Fruit fly (Drosophila melanogaster) whole organism, embryonic: ENCODE data around the gene CG12640.

Experiments
- Atf-2 ChIP-seq: fragments of 200-800 bp; sonication (Bioruptor generic); optimal IDR thresholded peaks from 2 replicates; lab custom pipeline; 2016; ENCODE audit warnings: missing biosample characterization, missing genetic modification characterization
- Awh ChIP-seq: fragments of 200-800 bp; sonication (Bioruptor generic); IDR thresholded peaks from 2 replicates; pipeline ENCODE4, ENCODE4 v1.3.6; 2022; ENCODE audit warnings: missing biosample characterization, missing genetic modification characterization
- BEAF-32 ChIP-seq: fragments of 200-800 bp; sonication (Bioruptor generic); optimal IDR thresholded peaks from 3 replicates; lab custom pipeline; 2017; ENCODE audit warnings: missing biosample characterization, missing genetic modification characterization, mild to moderate bottlenecking, moderate library complexity, missing genetic modification reagents
- CG10209 ChIP-seq: fragments of 200-800 bp; sonication (Bioruptor generic); optimal IDR thresholded peaks from 3 replicates; lab custom pipeline; 2017; ENCODE audit warnings: missing biosample characterization, mild to moderate bottlenecking, missing genetic modification characterization, missing genetic modification reagents
- CG10267 ChIP-seq: fragments of 200-800 bp; sonication (Bioruptor generic); optimal IDR thresholded peaks from 2 replicates; lab custom pipeline; 2018; ENCODE audit warnings: missing biosample characterization, mild to moderate bottlenecking, missing genetic modification characterization, moderate library complexity
- CG11695 ChIP-seq: fragments of 200-800 bp; sonication (Bioruptor generic); IDR thresholded peaks from 3 replicates; pipeline ENCODE4 v1.3.6; 2022; ENCODE audit warnings: missing biosample characterization, missing genetic modification characterization
- CG13287 ChIP-seq: fragments of 200-800 bp; sonication (Bioruptor generic); IDR thresholded peaks from 2 replicates; pipeline ENCODE4 v1.3.6; 2022; ENCODE audit warnings: missing biosample characterization, missing genetic modification characterization; ENCODE audit not compliant: partially characterized antibody
- CG14710 ChIP-seq: fragments of 200-800 bp; sonication (Bioruptor generic); optimal IDR thresholded peaks from 3 replicates; lab custom pipeline; 2019; ENCODE audit warnings: missing biosample characterization, mild to moderate bottlenecking, missing genetic modification characterization, moderate library complexity
- CG14860 ChIP-seq: fragments of 200-800 bp; sonication (Bioruptor generic); IDR thresholded peaks from 3 replicates; pipeline ENCODE4 v1.3.6; 2022; ENCODE audit warnings: missing biosample characterization, missing genetic modification characterization; ENCODE audit not compliant: partially characterized antibody
- CG1647 ChIP-seq: fragments of 200-800 bp; sonication (Bioruptor generic); optimal IDR thresholded peaks from 3 replicates; lab custom pipeline; 2016; ENCODE audit warnings: missing biosample characterization, missing genetic modification characterization
- CG17568 ChIP-seq: fragments of 200-800 bp; sonication (Bioruptor generic); optimal IDR thresholded peaks from 2 replicates; lab custom pipeline; 2018; ENCODE audit warnings: missing biosample characterization, mild to moderate bottlenecking, missing genetic modification characterization, moderate library complexity
- CG18011 ChIP-seq: fragments of 200-800 bp; sonication (Bioruptor generic); optimal IDR thresholded peaks from 2 replicates; lab custom pipeline; 2017; ENCODE audit warnings: missing biosample characterization, missing genetic modification characterization, mild to moderate bottlenecking, moderate library complexity, missing genotype
- CG32767 ChIP-seq: fragments of 200-800 bp; sonication (Bioruptor generic); IDR thresholded peaks from 2 replicates; pipeline ENCODE4 v1.3.6; 2022; ENCODE audit warnings: missing biosample characterization, missing genetic modification characterization
- CG3281 ChIP-seq: fragments of 200-800 bp; sonication (Bioruptor generic); optimal IDR thresholded peaks from 3 replicates; lab custom pipeline; 2017; ENCODE audit warnings: missing biosample characterization, mild to moderate bottlenecking, missing genetic modification characterization
- CG34422 ChIP-seq: fragments of 200-800 bp; sonication (Bioruptor generic); IDR thresholded peaks from 3 replicates; pipeline ENCODE4 v1.3.6; 2022; ENCODE audit warnings: missing biosample characterization, missing genetic modification characterization
- CG3847 ChIP-seq: fragments of 200-800 bp; sonication (Bioruptor generic); IDR thresholded peaks from 2 replicates; pipeline ENCODE4 v1.3.6; 2022; ENCODE audit warnings: missing biosample characterization, missing genetic modification characterization
- CG5245 ChIP-seq: fragments of 200-800 bp; sonication (Bioruptor generic); optimal IDR thresholded peaks from 3 replicates; lab custom pipeline; 2016; ENCODE audit warnings: missing biosample characterization, missing genetic modification characterization
- CG8290 ChIP-seq, 3 experiments: fragments of 200-800 bp; sonication (Bioruptor generic); optimal IDR thresholded peaks; 2 replicates each; lab custom pipeline; 2016 to 2019; ENCODE audit warnings: missing biosample characterization in 3 of 3, missing genetic modification characterization in 3 of 3, mild to moderate bottlenecking in 2 of 3, moderate library complexity in 1 of 3
- CG9609 ChIP-seq: fragments of 200-800 bp; sonication (Bioruptor generic); optimal IDR thresholded peaks from 3 replicates; lab custom pipeline; 2016; ENCODE audit warnings: missing biosample characterization, missing genetic modification characterization
- CG9797 ChIP-seq: fragments of 200-800 bp; sonication (Bioruptor generic); optimal IDR thresholded peaks from 3 replicates; lab custom pipeline; 2018; ENCODE audit warnings: missing biosample characterization, mild to moderate bottlenecking, missing genetic modification characterization
- CG9932 ChIP-seq: fragments of 200-800 bp; sonication (Bioruptor generic); IDR thresholded peaks from 2 replicates; pipeline ENCODE4 v1.3.6; 2022; ENCODE audit warnings: missing biosample characterization, missing genetic modification characterization
- CrebB ChIP-seq: fragments of 200-800 bp; sonication (Bioruptor generic); optimal IDR thresholded peaks from 3 replicates; lab custom pipeline; 2018; ENCODE audit warnings: missing biosample characterization, mild to moderate bottlenecking, missing genetic modification characterization
- Doc3 ChIP-seq: fragments of 200-800 bp; sonication (Bioruptor generic); IDR thresholded peaks from 3 replicates; pipeline ENCODE4 v1.3.6; 2022; ENCODE audit warnings: missing biosample characterization, missing genetic modification characterization; ENCODE audit not compliant: partially characterized antibody
- E2f2 ChIP-seq: fragments of 200-800 bp; sonication (Bioruptor generic); IDR thresholded peaks from 2 replicates; pipeline ENCODE4 v1.3.6; 2022; ENCODE audit warnings: missing biosample characterization, missing genetic modification characterization
- Gsc ChIP-seq: fragments of 200-800 bp; sonication (Bioruptor generic); IDR thresholded peaks from 2 replicates; pipeline ENCODE4 v1.3.6; 2022; ENCODE audit warnings: missing biosample characterization, missing genetic modification characterization
- H15 ChIP-seq: fragments of 200-800 bp; sonication (Bioruptor generic); IDR thresholded peaks from 3 replicates; pipeline ENCODE4 v1.3.6; 2022; ENCODE audit warnings: missing biosample characterization, missing genetic modification characterization
- HLH3B ChIP-seq: fragments of 200-800 bp; sonication (Bioruptor generic); IDR thresholded peaks from 2 replicates; pipeline ENCODE4 v1.3.6; 2022; ENCODE audit warnings: missing biosample characterization, missing genetic modification characterization
- HLHmδ ChIP-seq: fragments of 200-800 bp; sonication (Bioruptor generic); optimal IDR thresholded peaks from 2 replicates; lab custom pipeline; 2018; ENCODE audit warnings: missing biosample characterization, mild to moderate bottlenecking, missing genetic modification characterization, moderate library complexity
- Med ChIP-seq: fragments of 200-800 bp; sonication (Bioruptor generic); peaks from one replicate; lab custom pipeline; 2016; ENCODE audit warnings: missing biosample characterization, missing genetic modification characterization, mild to moderate bottlenecking, inconsistent platforms, moderate library complexity
- Meics ChIP-seq: fragments of 200-800 bp; sonication (Bioruptor generic); optimal IDR thresholded peaks from 2 replicates; lab custom pipeline; 2017; ENCODE audit warnings: missing biosample characterization, mild to moderate bottlenecking, missing genetic modification characterization
- PHDP ChIP-seq: fragments of 200-800 bp; sonication (Bioruptor generic); optimal IDR thresholded peaks from 3 replicates; lab custom pipeline; 2018; ENCODE audit warnings: missing biosample characterization, mild to moderate bottlenecking, missing genetic modification characterization, moderate library complexity
- Pdp1 ChIP-seq, 2 experiments: fragments of 200-800 bp; sonication (Bioruptor generic); optimal IDR thresholded peaks; 3 replicates each; lab custom pipeline; 2016; ENCODE audit warnings: missing biosample characterization in 2 of 2, missing genetic modification characterization in 2 of 2, mild to moderate bottlenecking in 1 of 2, moderate library complexity in 1 of 2
- Side ChIP-seq: fragments of 200-800 bp; sonication (Bioruptor generic); optimal IDR thresholded peaks from 2 replicates; lab custom pipeline; 2016; ENCODE audit warnings: missing biosample characterization, missing genetic modification characterization
- Trl ChIP-seq, 3 experiments: fragments of >200 bp in 2 of 3; fragments of 200-800 bp in 1 of 3; sonication (Bioruptor generic) in 1 of 3; optimal IDR thresholded peaks; 2 replicates in 1 of 3; 3 replicates in 2 of 3; lab custom pipeline; 2016 to 2017; ENCODE audit warnings: missing biosample characterization in 1 of 3, missing genetic modification characterization in 1 of 3
- aop ChIP-seq: fragments of 200-800 bp; sonication (Bioruptor generic); IDR thresholded peaks from 2 replicates; pipeline ENCODE4 v1.3.6; 2022; ENCODE audit warnings: missing biosample characterization, missing genetic modification characterization
- bowl ChIP-seq: fragments of 200-800 bp; sonication (Bioruptor generic); IDR thresholded peaks from 2 replicates; pipeline ENCODE4 v1.3.6; 2022; ENCODE audit warnings: missing biosample characterization, missing genetic modification characterization
- exex ChIP-seq: fragments of 200-800 bp; sonication (Bioruptor generic); optimal IDR thresholded peaks from 4 replicates; lab custom pipeline; 2018; ENCODE audit warnings: missing biosample characterization, mild to moderate bottlenecking, missing genetic modification characterization, moderate library complexity
- fu2 ChIP-seq: fragments of 200-800 bp; sonication (Bioruptor generic); optimal IDR thresholded peaks from 2 replicates; lab custom pipeline; 2016; ENCODE audit warnings: missing biosample characterization, missing genetic modification characterization
- gt ChIP-seq: fragments of 200-800 bp; sonication (Bioruptor generic); IDR thresholded peaks from 2 replicates; pipeline ENCODE4 v1.3.6; 2022; ENCODE audit warnings: missing biosample characterization, missing genetic modification characterization
- hbn ChIP-seq: fragments of 200-800 bp; sonication (Bioruptor generic); IDR thresholded peaks from 2 replicates; pipeline ENCODE4 v1.3.6; 2022; ENCODE audit warnings: missing biosample characterization, missing genetic modification characterization; ENCODE audit not compliant: partially characterized antibody
- mld ChIP-seq: fragments of 200-800 bp; sonication (Bioruptor generic); IDR thresholded peaks from 3 replicates; pipeline ENCODE4 v1.3.6; 2022; ENCODE audit warnings: missing biosample characterization, missing genetic modification characterization; ENCODE audit not compliant: partially characterized antibody
- org-1 ChIP-seq: fragments of 200-800 bp; sonication (Bioruptor generic); optimal IDR thresholded peaks from 2 replicates; lab custom pipeline; 2017; ENCODE audit warnings: missing biosample characterization, missing genetic modification characterization
- rib ChIP-seq: fragments of 200-800 bp; sonication (Bioruptor generic); IDR thresholded peaks from 2 replicates; pipeline ENCODE4 v1.3.6; 2022; ENCODE audit warnings: missing biosample characterization, missing genetic modification characterization
- slbo ChIP-seq: fragments of 200-800 bp; sonication (Bioruptor generic); IDR thresholded peaks from 2 replicates; pipeline ENCODE4 v1.3.6; 2022; ENCODE audit warnings: missing biosample characterization, missing genetic modification characterization
- sob ChIP-seq: fragments of 200-800 bp; sonication (Bioruptor generic); IDR thresholded peaks from 2 replicates; pipeline ENCODE4 v1.3.6; 2022; ENCODE audit warnings: missing biosample characterization, missing genetic modification characterization
- tll ChIP-seq, 2 experiments: fragments of 200-800 bp in 1 of 2; fragments of >200 bp in 1 of 2; sonication (Bioruptor generic) in 1 of 2; optimal IDR thresholded peaks; 2 replicates each; lab custom pipeline; 2017 to 2019; ENCODE audit warnings: missing biosample characterization in 2 of 2, missing genetic modification characterization in 2 of 2, mild to moderate bottlenecking in 1 of 2, moderate library complexity in 1 of 2
- wor ChIP-seq: fragments of 200-800 bp; sonication (Bioruptor generic); IDR thresholded peaks from 2 replicates; pipeline ENCODE4 v1.3.6; 2022; ENCODE audit warnings: missing biosample characterization, missing genetic modification characterization

Gene CG12640

dm6 chrX:10478443-10479368, 46.1 kb upstream of the CG12640 start, which contains the start of the genes CG2887 and PPP4R2r (continued):
- TF ChIP-seq CG10209 (GFP tag; lab: Kevin White, UChicago) (no peak), CG9609 (GFP tag; lab: Kevin White, UChicago) (no peak), CG10267 (tag; lab: Kevin White, UChicago) (peak; percentile 66), rib (GFP tag; lab: Robert Waterston, UW) (no peak), CG5245 (GFP tag; lab: Kevin White, UChicago) (no peak), CG11695 (GFP tag; lab: Robert Waterston, UW) (no peak), tll (GFP tag; optimal IDR thresholded peaks at IDR 0.05; lab: Kevin White, UChicago) (no peak), bowl (GFP tag; lab: Robert Waterston, UW) (no peak), HLHmδ (GFP tag; lab: Kevin White, UChicago) (no peak), CG34422 (GFP tag; lab: Robert Waterston, UW) (peak; percentile 58; the same call in 1 of the 3 replicates), exex (tag; lab: Kevin White, UChicago) (peak; percentile 29), slbo (GFP tag; lab: Robert Waterston, UW) (no peak), org-1 (no peak), Meics (GFP tag; lab: Kevin White, UChicago) (no peak), CG32767 (GFP tag; lab: Robert Waterston, UW) (no peak), CG14710 (tag; lab: Kevin White, UChicago) (peak; percentile 38), Awh (GFP tag; lab: Robert Waterston, UW) (no peak), aop (GFP tag; lab: Robert Waterston, UW) (no peak), Side (no peak), CrebB (peak; percentile 16), E2f2 (GFP tag; lab: Robert Waterston, UW) (peak; percentile 97), CG13287 (GFP tag; lab: Robert Waterston, UW) (peak; percentile 92), HLH3B (no peak), CG17568 (GFP tag; lab: Kevin White, UChicago) (no peak), sob (GFP tag; lab: Robert Waterston, UW) (no peak), Atf-2 (GFP tag; lab: Kevin White, UChicago) (no peak), PHDP (tag; lab: Kevin White, UChicago) (peak; percentile 1), Med (GFP tag; lab: Kevin White, UChicago) (peak; percentile 91), wor (GFP tag; lab: Robert Waterston, UW) (no peak), Gsc (GFP tag; lab: Robert Waterston, UW) (no peak), Doc3 (peak; percentile 82), hbn (peak; percentile 88), gt (GFP tag; lab: Robert Waterston, UW) (no peak), CG9932 (GFP tag; lab: Robert Waterston, UW) (peak; percentile 38; the same call in 1 of the 2 replicates), Pdp1 (GFP tag; optimal IDR thresholded peaks at IDR 0.05; lab: Kevin White, UChicago) (peak in 1 of 2 experiments; percentile 38), CG18011 (no peak), BEAF-32 (peak; percentile 93), CG3847 (no peak), mld (GFP tag; lab: Robert Waterston, UW) (peak; percentile 84), Trl (optimal IDR thresholded peaks at IDR 0.05; lab: Kevin White, UChicago) (peak; percentile 3 to 26), Trl (GFP tag; optimal IDR thresholded peaks at IDR 0.05; lab: Kevin White, UChicago) (no peak), fu2 (no peak), CG9797 (GFP tag; lab: Kevin White, UChicago) (peak; percentile 90), CG14860 (peak; percentile 82), H15 (GFP tag; lab: Robert Waterston, UW) (no peak), CG1647 (GFP tag; lab: Kevin White, UChicago) (no peak), CG8290 (GFP tag; optimal IDR thresholded peaks at IDR 0.05; lab: Kevin White, UChicago) (no peak), CG8290 (tag; optimal IDR thresholded peaks at IDR 0.05; lab: Kevin White, UChicago) (peak in 1 of 2 experiments; percentile 61), CG3281 (GFP tag; lab: Kevin White, UChicago) (no peak)
